Worm (Caenorhabditis elegans) whole organism, L4 larva: ENCODE results near the gene F54B3.1.

Experiments used
- F10B5.3 ChIP-seq: sonication (generic microtip); optimal IDR thresholded peaks from 2 replicates; lab custom pipeline; 2016; ENCODE audit warnings: mild to moderate bottlenecking, missing genetic modification characterization, missing compliant biosample characterization
- R02D3.7 ChIP-seq: fragments of 150-350 bp; sonication (generic microtip); optimal IDR thresholded peaks from 3 replicates; lab custom pipeline; 2014; ENCODE audit warnings: missing biosample characterization, missing genetic modification characterization
- T26A8.4 ChIP-seq: fragments of 200-800 bp; sonication (Bioruptor generic); IDR thresholded peaks from 2 replicates; pipeline ENCODE4 v1.3.6; 2022; ENCODE audit warnings: missing genetic modification characterization, missing compliant biosample characterization
- ZK337.2 ChIP-seq: fragments of 200-800 bp; sonication (Bioruptor generic); IDR thresholded peaks from 2 replicates; pipeline ENCODE4 v1.3.6; 2022; ENCODE audit warnings: missing genetic modification reagents, missing genetic modification characterization, missing compliant biosample characterization
- aly-2 ChIP-seq: sonication (generic microtip); optimal IDR thresholded peaks from 2 replicates; lab custom pipeline; 2018; ENCODE audit warnings: missing biosample characterization, missing genetic modification characterization
- ama-1 ChIP-seq: fragments of 150-350 bp; optimal IDR thresholded peaks from 2 replicates; lab custom pipeline; 2014; ENCODE audit warnings: inconsistent platforms, mixed read lengths
- arid-1 ChIP-seq: fragments of 200-800 bp; sonication (Bioruptor generic); conservative IDR thresholded peaks from 2 replicates; pipeline ENCODE4 v1.3.6; 2022; ENCODE audit warnings: missing genetic modification reagents, missing genetic modification characterization, missing compliant biosample characterization
- attf-4 ChIP-seq: sonication (generic microtip); optimal IDR thresholded peaks from 3 replicates; lab custom pipeline; 2017; ENCODE audit warnings: missing biosample characterization, missing genetic modification characterization
- ceh-20 ChIP-seq: fragments of 200-800 bp; sonication (Bioruptor generic); IDR thresholded peaks from 2 replicates; pipeline ENCODE4 v1.3.6; 2022; ENCODE audit warnings: missing genetic modification reagents, missing genetic modification characterization, missing compliant biosample characterization
- daf-12 ChIP-seq: fragments of 150-350 bp; optimal IDR thresholded peaks from 2 replicates; lab custom pipeline; 2014; ENCODE audit warnings: missing biosample characterization, missing genetic modification reagents, missing genetic modification characterization
- daf-16 ChIP-seq, 3 experiments: sonication (generic microtip); optimal IDR thresholded peaks; 2 replicates each; lab custom pipeline; 2016 to 2017; ENCODE audit warnings: missing genetic modification characterization in 3 of 3, missing genetic modification reagents in 3 of 3, mild to moderate bottlenecking in 2 of 3, missing compliant biosample characterization in 2 of 3, missing biosample characterization in 1 of 3, moderate library complexity in 1 of 3
- daf-19 ChIP-seq: fragments of 200-800 bp; sonication (Bioruptor generic); conservative IDR thresholded peaks from 2 replicates; pipeline ENCODE4 v1.3.6; 2022; ENCODE audit warnings: missing genetic modification characterization, missing compliant biosample characterization
- dmd-8 ChIP-seq: fragments of 200-800 bp; sonication (Bioruptor generic); IDR thresholded peaks from 2 replicates; pipeline ENCODE4 v1.3.6; 2022; ENCODE audit warnings: missing genetic modification characterization, missing compliant biosample characterization
- egl-27 ChIP-seq: sonication (generic microtip); optimal IDR thresholded peaks from 3 replicates; lab custom pipeline; 2017; ENCODE audit warnings: missing biosample characterization, missing genetic modification reagents, missing genetic modification characterization
- fkh-10 ChIP-seq: fragments of 150-350 bp; optimal IDR thresholded peaks from 2 replicates; lab custom pipeline; 2014; ENCODE audit warnings: missing biosample characterization, missing genetic modification reagents, missing genetic modification characterization
- fos-1 ChIP-seq: fragments of 150-350 bp; optimal IDR thresholded peaks from 2 replicates; lab custom pipeline; 2014; ENCODE audit warnings: missing biosample characterization, missing genetic modification characterization
- hif-1 ChIP-seq, 2 experiments: sonication (generic microtip); optimal IDR thresholded peaks; 2 replicates each; lab custom pipeline; 2016 to 2017; ENCODE audit warnings: missing compliant biosample characterization in 2 of 2, missing genetic modification characterization in 2 of 2, missing genetic modification reagents in 2 of 2, missing genotype in 2 of 2, mild to moderate bottlenecking in 1 of 2
- hlh-30 ChIP-seq: sonication (generic microtip); optimal IDR thresholded peaks from 2 replicates; lab custom pipeline; 2017; ENCODE audit warnings: antibody characterized with exemption, mild to moderate bottlenecking, missing genetic modification characterization, missing compliant biosample characterization; ENCODE audit not compliant: insufficient read depth
- hmg-1.1 ChIP-seq: fragments of 200-800 bp; sonication (Bioruptor generic); IDR thresholded peaks from 2 replicates; pipeline ENCODE4 v1.3.6; 2022; ENCODE audit warnings: missing genetic modification reagents, missing genetic modification characterization, missing compliant biosample characterization
- jun-1 ChIP-seq: fragments of 150-350 bp; optimal IDR thresholded peaks from 2 replicates; lab custom pipeline; 2014; ENCODE audit warnings: missing biosample characterization, missing genetic modification reagents, missing genetic modification characterization
- lin-29 ChIP-seq: fragments of 200-800 bp; sonication (Bioruptor generic); IDR thresholded peaks from 2 replicates; pipeline ENCODE4 v1.3.6; 2022; ENCODE audit warnings: missing genetic modification reagents, missing genetic modification characterization, missing compliant biosample characterization
- lin-38 ChIP-seq: fragments of 200-800 bp; sonication (Bioruptor generic); IDR thresholded peaks from 2 replicates; pipeline ENCODE4 v1.3.6; 2022; ENCODE audit warnings: missing genetic modification reagents, missing genetic modification characterization, missing compliant biosample characterization
- lin-39 ChIP-seq: fragments of 150-350 bp; optimal IDR thresholded peaks from 2 replicates; lab custom pipeline; 2014; ENCODE audit warnings: missing biosample characterization, missing genetic modification reagents, missing genetic modification characterization
- madf-9 ChIP-seq: fragments of 200-800 bp; sonication (Bioruptor generic); conservative IDR thresholded peaks from 2 replicates; pipeline ENCODE4 v1.3.6; 2022; ENCODE audit warnings: missing genetic modification reagents, missing genetic modification characterization, missing compliant biosample characterization
- mep-1 ChIP-seq: fragments of 150-350 bp; sonication (generic microtip); optimal IDR thresholded peaks from 3 replicates; lab custom pipeline; 2014; ENCODE audit warnings: missing biosample characterization, missing genetic modification characterization
- mxl-2 ChIP-seq: fragments of 200-800 bp; sonication (Bioruptor generic); conservative IDR thresholded peaks from 2 replicates; pipeline ENCODE4 v1.3.6; 2022; ENCODE audit warnings: missing genetic modification reagents, missing genetic modification characterization, missing compliant biosample characterization
- nhr-11 ChIP-seq: fragments of 150-350 bp; optimal IDR thresholded peaks from 2 replicates; lab custom pipeline; 2014; ENCODE audit warnings: missing biosample characterization, missing genetic modification characterization
- nhr-237 ChIP-seq: sonication (generic microtip); optimal IDR thresholded peaks from 2 replicates; lab custom pipeline; 2017; ENCODE audit warnings: missing biosample characterization, missing genetic modification characterization
- nhr-48 ChIP-seq: sonication (generic microtip); optimal IDR thresholded peaks from 2 replicates; lab custom pipeline; 2016; ENCODE audit warnings: mild to moderate bottlenecking, missing genetic modification characterization, missing compliant biosample characterization
- nhr-6 ChIP-seq: fragments of 150-350 bp; optimal IDR thresholded peaks from 2 replicates; lab custom pipeline; 2014; ENCODE audit warnings: missing biosample characterization, missing genetic modification characterization
- php-3 ChIP-seq: fragments of 200-800 bp; sonication (Bioruptor generic); IDR thresholded peaks from 2 replicates; pipeline ENCODE4 v1.3.6; 2022; ENCODE audit warnings: missing genetic modification reagents, missing genetic modification characterization, missing compliant biosample characterization
- set-16 ChIP-seq: fragments of 200-800 bp; sonication (Bioruptor generic); IDR thresholded peaks from 2 replicates; pipeline ENCODE4 v1.3.6; 2022; ENCODE audit warnings: missing genetic modification reagents, missing genetic modification characterization, missing compliant biosample characterization
- skn-1 ChIP-seq: fragments of 150-350 bp; optimal IDR thresholded peaks from 2 replicates; lab custom pipeline; 2014; ENCODE audit warnings: missing biosample characterization, missing genetic modification characterization
- snpc-1.2 ChIP-seq: fragments of 200-800 bp; sonication (Bioruptor generic); IDR thresholded peaks from 2 replicates; pipeline ENCODE4 v1.3.6; 2022; ENCODE audit warnings: missing genetic modification reagents, missing genetic modification characterization, missing compliant biosample characterization
- spr-3 ChIP-seq: fragments of 200-800 bp; sonication (Bioruptor generic); optimal IDR thresholded peaks from 2 replicates; lab custom pipeline; 2018; ENCODE audit warnings: mild to moderate bottlenecking, missing genetic modification characterization, missing compliant biosample characterization
- unc-130 ChIP-seq: sonication (generic microtip); optimal IDR thresholded peaks from 2 replicates; lab custom pipeline; 2016; ENCODE audit warnings: missing genetic modification reagents, missing genetic modification characterization, missing compliant biosample characterization
- vab-7 ChIP-seq: fragments of 200-800 bp; sonication (Bioruptor generic); IDR thresholded peaks from 2 replicates; pipeline ENCODE4 v1.3.6; 2022; ENCODE audit warnings: missing genetic modification reagents, missing genetic modification characterization, missing compliant biosample characterization
- zfp-3 ChIP-seq: fragments of 200-800 bp; sonication (Bioruptor generic); conservative IDR thresholded peaks from 2 replicates; pipeline ENCODE4 v1.3.6; 2022; ENCODE audit warnings: missing genetic modification reagents, missing genetic modification characterization, missing compliant biosample characterization
- zip-11 ChIP-seq: fragments of 200-800 bp; sonication (Bioruptor generic); IDR thresholded peaks from 2 replicates; pipeline ENCODE4 v1.3.6; 2022; ENCODE audit warnings: missing genetic modification characterization, missing compliant biosample characterization
- zip-2 ChIP-seq: fragments of 150-350 bp; optimal IDR thresholded peaks from 2 replicates; lab custom pipeline; 2014; ENCODE audit warnings: missing biosample characterization, missing genetic modification characterization

F54B3.1 gene

DNA sequence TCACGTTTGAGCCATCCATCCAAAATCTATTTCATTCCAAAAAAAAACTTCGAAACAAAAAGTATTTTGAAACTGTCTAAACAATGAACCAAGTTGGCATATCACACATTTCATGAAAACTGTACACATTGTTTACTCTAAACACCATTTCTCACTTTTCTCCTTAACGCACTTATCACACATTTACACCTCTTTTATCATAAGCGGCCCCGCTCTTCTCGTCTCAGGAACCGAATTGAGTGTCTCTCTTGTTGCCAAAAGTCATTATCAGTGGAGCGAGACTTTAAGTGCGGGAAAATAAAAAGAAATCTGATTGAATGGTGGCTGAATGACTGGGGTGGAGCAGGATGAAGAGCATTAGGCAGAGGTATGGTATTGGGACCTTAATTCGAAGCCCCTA is 19.2 kb upstream of the F54B3.1 start (continued):
- no peak for TF ChIP-seq dmd-8 (GFP tag; lab: Robert Waterston, UW)
- TF ChIP-seq php-3 = 0 out of 2 replicates have a peak, but pooled peaks have one; percentile 19
- no peak for TF ChIP-seq zfp-3 (GFP tag; lab: Robert Waterston, UW)
- no peak for TF ChIP-seq hmg-1.1
- TF ChIP-seq spr-3 = no peak
- TF ChIP-seq, all 104 proteins: peak for 6

DNA sequence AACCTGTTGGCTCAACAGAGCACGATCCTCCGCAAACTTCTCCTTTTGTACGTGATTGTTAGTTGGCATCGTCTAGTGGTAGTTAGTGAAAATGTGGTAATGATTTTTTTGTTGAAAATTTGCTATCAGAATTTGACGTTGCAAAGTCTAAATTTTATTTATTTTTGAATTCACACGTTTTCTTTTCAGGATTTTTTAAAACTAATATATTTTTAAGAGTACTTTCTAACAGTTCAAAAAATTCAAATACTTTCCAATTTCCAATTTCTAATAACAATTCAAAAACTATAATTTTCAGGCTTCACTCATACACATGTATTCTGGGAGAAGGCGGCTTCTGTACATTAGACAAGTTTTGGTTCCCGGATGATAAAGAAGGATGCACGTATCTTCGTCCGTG is 16.7 kb upstream of the F54B3.1 start, which contains the start of gene ubxn-5:
Gene ubxn-5, minus strand, starts transcription at position 101 of the 400 bp plus-strand sequence.
- TF ChIP-seq php-3 (no peak), jun-1 (no peak), daf-12 (tag; lab: Kevin White, UChicago) (no peak), zip-11 (no peak), R02D3.7 (tag; lab: Kevin White, UChicago) (no peak), ceh-20 (GFP tag; lab: Robert Waterston, UW) (no peak), lin-39 (tag; lab: Kevin White, UChicago) (no peak), nhr-6 (tag; lab: Kevin White, UChicago) (no peak), nhr-237 (tag; lab: Kevin White, UChicago) (no peak), fkh-10 (GFP tag; lab: Kevin White, UChicago) (no peak), attf-4 (tag; lab: Kevin White, UChicago) (no peak), spr-3 (no peak), nhr-48 (no peak), skn-1 (tag; lab: Kevin White, UChicago) (no peak), daf-19 (GFP tag; lab: Robert Waterston, UW) (no peak), zip-2 (no peak)

DNA sequence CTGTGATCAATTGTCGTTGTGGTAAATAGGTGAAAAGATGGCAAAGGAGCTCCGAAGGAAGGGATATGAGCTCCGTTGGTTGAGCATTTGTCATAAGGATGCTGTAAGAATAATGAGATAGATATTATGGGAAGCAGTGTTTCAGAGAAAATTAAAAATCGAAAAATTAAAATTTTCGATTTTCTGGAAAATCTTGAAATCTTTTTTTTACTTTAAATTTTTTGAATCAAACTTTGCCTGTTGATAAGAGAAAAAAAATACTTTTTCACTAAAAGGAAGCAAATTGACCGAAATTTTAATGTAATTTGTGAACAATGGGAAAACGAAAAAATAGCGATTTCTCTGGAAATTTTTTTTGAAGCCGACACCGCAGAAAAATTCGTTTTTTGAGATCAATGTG is 11.5 kb upstream of the F54B3.1 start, which contains the start of gene mec-15:
Gene mec-15, minus strand, starts transcription at position 101 of the 400 bp plus-strand sequence.
- TF ChIP-seq nhr-11 (tag; lab: Kevin White, UChicago) (no peak), nhr-6 (tag; lab: Kevin White, UChicago) (no peak), set-16 (GFP tag; lab: Robert Waterston, UW) (no peak), lin-29 (GFP tag; lab: Robert Waterston, UW) (no peak), egl-27 (tag; lab: Kevin White, UChicago) (no peak), snpc-1.2 (GFP tag; lab: Robert Waterston, UW) (no peak), ZK337.2 (GFP tag; lab: Robert Waterston, UW) (no peak), madf-9 (GFP tag; lab: Robert Waterston, UW) (no peak)

DNA sequence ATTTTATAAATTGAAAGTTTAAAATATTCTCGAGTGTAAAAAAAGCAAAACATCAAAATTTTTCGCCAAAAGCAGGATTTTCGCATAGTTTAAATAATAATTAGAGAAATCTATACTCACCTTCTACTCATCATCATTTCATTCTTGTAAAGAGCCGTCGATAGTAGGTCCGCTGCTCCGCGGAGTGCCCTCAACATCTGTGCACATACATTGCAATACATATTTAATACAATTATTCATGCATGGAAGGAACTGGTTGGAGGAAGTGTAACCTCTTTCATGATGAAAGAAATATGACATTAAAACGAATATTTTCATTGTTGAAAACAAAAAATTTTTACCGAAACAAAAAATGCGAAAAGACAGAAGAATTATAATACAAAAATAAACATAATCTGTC is 8.8 kb upstream of the F54B3.1 start, which contains the start of gene mrps-14:
Gene mrps-14, minus strand, starts transcription at position 197 of the 400 bp plus-strand sequence.
- no peak for TF ChIP-seq dmd-8 (GFP tag; lab: Robert Waterston, UW)
- TF ChIP-seq T26A8.4 (GFP tag; lab: Robert Waterston, UW) = no peak
- TF ChIP-seq fos-1 (tag; lab: Kevin White, UChicago) = no peak
- TF ChIP-seq nhr-237 (tag; lab: Kevin White, UChicago) = no peak
- TF ChIP-seq lin-38 (GFP tag; lab: Robert Waterston, UW) = peak; percentile 37
- TF ChIP-seq lin-29 (GFP tag; lab: Robert Waterston, UW) = no peak
- no peak for TF ChIP-seq mep-1 (tag; lab: Kevin White, UChicago)
- no peak for TF ChIP-seq hlh-30 (tag; lab: Kevin White, UChicago)
- no peak for TF ChIP-seq attf-4 (tag; lab: Kevin White, UChicago)
- TF ChIP-seq mxl-2 = no peak
- 0 out of 2 replicates have a peak, but pooled peaks have one; percentile 14 for TF ChIP-seq arid-1 (GFP tag; lab: Robert Waterston, UW)
- TF ChIP-seq ama-1 (lab: Kevin White, UChicago) = peak; percentile 44
- TF ChIP-seq daf-16 (GFP tag; optimal IDR thresholded peaks at IDR 0.05; lab: Kevin White, UChicago) = no peak
- no peak for TF ChIP-seq daf-16 (tag; optimal IDR thresholded peaks at IDR 0.05; lab: Kevin White, UChicago)
- 0 out of 2 replicates have a peak, but pooled peaks have one; percentile 31 for TF ChIP-seq vab-7 (GFP tag; lab: Robert Waterston, UW)
- TF ChIP-seq unc-130 (GFP tag; lab: Kevin White, UChicago) = no peak
- TF ChIP-seq hif-1 (tag; optimal IDR thresholded peaks at IDR 0.05; lab: Kevin White, UChicago) = no peak
- TF ChIP-seq aly-2 = no peak
- TF ChIP-seq F10B5.3 (tag; lab: Kevin White, UChicago) = no peak
- TF ChIP-seq snpc-1.2 (GFP tag; lab: Robert Waterston, UW) = no peak
